Fruit fly (Drosophila melanogaster) whole organism, embryonic: ENCODE data around the gene CG33346.

Source experiments
- ATbp ChIP-seq: fragments of 200-800 bp; sonication (Bioruptor generic); optimal IDR thresholded peaks from 2 replicates; lab custom pipeline; 2017; ENCODE audit warnings: missing biosample characterization, mild to moderate bottlenecking, missing genetic modification characterization, missing genetic modification reagents
- Atf6 ChIP-seq: fragments of 200-800 bp; sonication (Bioruptor generic); IDR thresholded peaks from 2 replicates; pipeline ENCODE4 v1.3.6; 2022; ENCODE audit warnings: missing biosample characterization, missing genetic modification characterization
- Bgb ChIP-seq: fragments of 200-800 bp; sonication (Bioruptor generic); IDR thresholded peaks from 2 replicates; pipeline ENCODE4 v1.3.6; 2022; ENCODE audit warnings: missing biosample characterization, missing genetic modification characterization; ENCODE audit not compliant: partially characterized antibody
- CG10959 ChIP-seq: fragments of 200-800 bp; sonication (Bioruptor generic); IDR thresholded peaks from 2 replicates; pipeline ENCODE4 v1.3.6; 2022; ENCODE audit warnings: missing biosample characterization, missing genetic modification characterization
- CG11504 ChIP-seq: fragments of 200-800 bp; sonication (Bioruptor generic); optimal IDR thresholded peaks from 3 replicates; lab custom pipeline; 2019; ENCODE audit warnings: missing biosample characterization, mild to moderate bottlenecking, missing genetic modification characterization, moderate library complexity
- CG1233 ChIP-seq: fragments of 200-800 bp; sonication (Bioruptor generic); optimal IDR thresholded peaks from 4 replicates; lab custom pipeline; 2018; ENCODE audit warnings: missing biosample characterization, mild to moderate bottlenecking, missing genetic modification characterization
- CG12942 ChIP-seq: fragments of 200-800 bp; sonication (Bioruptor generic); optimal IDR thresholded peaks from 3 replicates; lab custom pipeline; 2016; ENCODE audit warnings: missing biosample characterization, missing genetic modification characterization
- CG13624 ChIP-seq: fragments of 200-800 bp; sonication (Bioruptor generic); optimal IDR thresholded peaks from 2 replicates; lab custom pipeline; 2016; ENCODE audit warnings: missing biosample characterization, missing genetic modification characterization
- CG16815 ChIP-seq: fragments of 200-800 bp; sonication (Bioruptor generic); optimal IDR thresholded peaks from 3 replicates; lab custom pipeline; 2017; ENCODE audit warnings: missing biosample characterization, mild to moderate bottlenecking, missing genetic modification characterization
- CG17361 ChIP-seq: fragments of 200-800 bp; sonication (Bioruptor generic); IDR thresholded peaks from 3 replicates; pipeline ENCODE4 v1.3.6; 2022; ENCODE audit warnings: missing biosample characterization, missing genetic modification characterization
- CG17385 ChIP-seq: fragments of 200-800 bp; sonication (Bioruptor generic); optimal IDR thresholded peaks from 3 replicates; lab custom pipeline; 2018; ENCODE audit warnings: missing biosample characterization, mild to moderate bottlenecking, missing genetic modification characterization
- CG17568 ChIP-seq: fragments of 200-800 bp; sonication (Bioruptor generic); optimal IDR thresholded peaks from 2 replicates; lab custom pipeline; 2018; ENCODE audit warnings: missing biosample characterization, mild to moderate bottlenecking, missing genetic modification characterization, moderate library complexity
- CG18476 ChIP-seq: fragments of 200-800 bp; sonication (Bioruptor generic); optimal IDR thresholded peaks from 2 replicates; lab custom pipeline; 2016; ENCODE audit warnings: missing biosample characterization, mild to moderate bottlenecking, missing genetic modification characterization
- CG31441 ChIP-seq: fragments of 200-800 bp; sonication (Bioruptor generic); IDR thresholded peaks from 2 replicates; pipeline ENCODE4 v1.3.6; 2022; ENCODE audit warnings: missing biosample characterization, missing genetic modification characterization
- CG3407 ChIP-seq: fragments of 200-800 bp; sonication (Bioruptor generic); optimal IDR thresholded peaks from 2 replicates; lab custom pipeline; 2018; ENCODE audit warnings: missing biosample characterization, mild to moderate bottlenecking, missing genetic modification characterization
- CG3847 ChIP-seq: fragments of 200-800 bp; sonication (Bioruptor generic); IDR thresholded peaks from 2 replicates; pipeline ENCODE4 v1.3.6; 2022; ENCODE audit warnings: missing biosample characterization, missing genetic modification characterization
- CG4730 ChIP-seq: fragments of 200-800 bp; sonication (Bioruptor generic); IDR thresholded peaks from 2 replicates; pipeline ENCODE4 v1.3.6; 2022; ENCODE audit warnings: missing biosample characterization, missing genetic modification characterization
- CG8765 ChIP-seq: fragments of 200-800 bp; sonication (Bioruptor generic); IDR thresholded peaks from 2 replicates; pipeline ENCODE4 v1.3.6; 2022; ENCODE audit warnings: missing biosample characterization, missing genetic modification characterization
- CG9932 ChIP-seq: fragments of 200-800 bp; sonication (Bioruptor generic); IDR thresholded peaks from 2 replicates; pipeline ENCODE4 v1.3.6; 2022; ENCODE audit warnings: missing biosample characterization, missing genetic modification characterization
- CTCF ChIP-seq: fragments of 200-800 bp; sonication (Bioruptor generic); optimal IDR thresholded peaks from 2 replicates; lab custom pipeline; 2017; ENCODE audit warnings: missing biosample characterization, mild to moderate bottlenecking, missing genetic modification characterization, moderate library complexity
- Ets65A ChIP-seq: fragments of 200-800 bp; sonication (Bioruptor generic); peaks from one replicate; lab custom pipeline; 2016; ENCODE audit warnings: missing biosample characterization, missing genetic modification characterization
- Gug ChIP-seq: fragments of 200-800 bp; sonication (Bioruptor generic); IDR thresholded peaks from 4 replicates; pipeline ENCODE4 v1.3.6; 2022; ENCODE audit warnings: missing biosample characterization, missing genetic modification characterization
- Hr39 ChIP-seq: fragments of >200 bp; optimal IDR thresholded peaks from 2 replicates; lab custom pipeline; 2017
- Jarid2 ChIP-seq: fragments of 200-800 bp; sonication (Bioruptor generic); optimal IDR thresholded peaks from 3 replicates; lab custom pipeline; 2017; ENCODE audit warnings: mild to moderate bottlenecking, missing biosample characterization, missing genetic modification reagents, missing genetic modification characterization
- Pdp1 ChIP-seq, 2 experiments: fragments of 200-800 bp; sonication (Bioruptor generic); optimal IDR thresholded peaks; 3 replicates each; lab custom pipeline; 2016; ENCODE audit warnings: missing biosample characterization in 2 of 2, missing genetic modification characterization in 2 of 2, mild to moderate bottlenecking in 1 of 2, moderate library complexity in 1 of 2
- Usf ChIP-seq: fragments of 200-800 bp; sonication (Bioruptor generic); optimal IDR thresholded peaks from 2 replicates; lab custom pipeline; 2017; ENCODE audit warnings: missing genotype, missing biosample characterization, missing genetic modification characterization
- Xrp1 ChIP-seq: fragments of 200-800 bp; sonication (Bioruptor generic); IDR thresholded peaks from 2 replicates; pipeline ENCODE4 v1.3.6; 2022; ENCODE audit warnings: missing biosample characterization, missing genetic modification characterization
- bsh ChIP-seq, 2 experiments: fragments of 200-800 bp; sonication (Bioruptor generic); optimal IDR thresholded peaks; 2 replicates each; lab custom pipeline; 2017 to 2018; ENCODE audit warnings: mild to moderate bottlenecking in 2 of 2, missing biosample characterization in 2 of 2, missing genetic modification characterization in 2 of 2, moderate library complexity in 1 of 2
- chif ChIP-seq, 2 experiments: fragments of 200-800 bp; sonication (Bioruptor generic); optimal IDR thresholded peaks; 3 replicates each; lab custom pipeline; 2016; ENCODE audit warnings: missing biosample characterization in 2 of 2, missing genetic modification characterization in 2 of 2
- corto ChIP-seq: fragments of 200-800 bp; sonication (Bioruptor generic); optimal IDR thresholded peaks from 2 replicates; lab custom pipeline; 2016; ENCODE audit warnings: missing biosample characterization, mild to moderate bottlenecking, missing genetic modification characterization, moderate library complexity
- da ChIP-seq: fragments of 200-800 bp; sonication (Bioruptor generic); optimal IDR thresholded peaks from 2 replicates; lab custom pipeline; 2016; ENCODE audit warnings: missing biosample characterization, missing genetic modification characterization
- danr ChIP-seq: fragments of 200-800 bp; sonication (Bioruptor generic); IDR thresholded peaks from 2 replicates; pipeline ENCODE4 v1.3.6; 2022; ENCODE audit warnings: missing biosample characterization, missing genetic modification characterization
- dimm ChIP-seq: fragments of 200-800 bp; sonication (Bioruptor generic); IDR thresholded peaks from 2 replicates; pipeline ENCODE4 v1.3.6; 2022; ENCODE audit warnings: missing biosample characterization, missing genetic modification characterization
- dm ChIP-seq: fragments of 200-800 bp; sonication (Bioruptor generic); optimal IDR thresholded peaks from 3 replicates; lab custom pipeline; 2016; ENCODE audit warnings: missing biosample characterization, missing genetic modification characterization
- dmrt11E ChIP-seq: fragments of 200-800 bp; sonication (Bioruptor generic); optimal IDR thresholded peaks from 3 replicates; lab custom pipeline; 2018; ENCODE audit warnings: missing biosample characterization, mild to moderate bottlenecking, missing genetic modification characterization, moderate library complexity
- dpn ChIP-seq, 2 experiments: fragments of 200-800 bp; sonication (Bioruptor generic); optimal IDR thresholded peaks; 3 replicates each; lab custom pipeline; 2016; ENCODE audit warnings: missing biosample characterization in 2 of 2, missing genetic modification characterization in 2 of 2
- grau ChIP-seq: fragments of 200-800 bp; optimal IDR thresholded peaks from 3 replicates; lab custom pipeline; 2019; ENCODE audit warnings: missing biosample characterization, mild to moderate bottlenecking, missing genetic modification characterization, moderate library complexity
- gsb ChIP-seq: fragments of 200-800 bp; sonication (Bioruptor generic); IDR thresholded peaks from 2 replicates; pipeline ENCODE4 v1.3.6; 2022; ENCODE audit warnings: missing biosample characterization, missing genetic modification characterization
- hb ChIP-seq: fragments of 200-800 bp; sonication (Bioruptor generic); IDR thresholded peaks from 3 replicates; pipeline ENCODE4 v1.3.6; 2022; ENCODE audit warnings: missing biosample characterization, missing genetic modification characterization; ENCODE audit not compliant: partially characterized antibody
- ken ChIP-seq: fragments of 200-800 bp; sonication (Bioruptor generic); IDR thresholded peaks from 3 replicates; pipeline ENCODE4 v1.3.6; 2022; ENCODE audit warnings: missing biosample characterization, missing genetic modification characterization
- mirr ChIP-seq: fragments of 200-800 bp; sonication (Bioruptor generic); optimal IDR thresholded peaks from 3 replicates; lab custom pipeline; 2018; ENCODE audit warnings: missing biosample characterization, mild to moderate bottlenecking, missing genetic modification characterization
- nmo ChIP-seq: fragments of 200-800 bp; sonication (Bioruptor generic); optimal IDR thresholded peaks from 2 replicates; lab custom pipeline; 2018; ENCODE audit warnings: missing biosample characterization, mild to moderate bottlenecking, missing genetic modification characterization, moderate library complexity
- pb ChIP-seq: fragments of 200-800 bp; sonication (Bioruptor generic); optimal IDR thresholded peaks from 3 replicates; lab custom pipeline; 2016; ENCODE audit warnings: missing biosample characterization, missing genetic modification characterization
- sens-2 ChIP-seq: fragments of 200-800 bp; sonication (Bioruptor generic); IDR thresholded peaks from 2 replicates; pipeline ENCODE4 v1.3.6; 2022; ENCODE audit warnings: missing biosample characterization, missing genetic modification characterization
- so ChIP-seq: fragments of 200-800 bp; sonication (Bioruptor generic); IDR thresholded peaks from 3 replicates; pipeline ENCODE4 v1.3.6; 2022; ENCODE audit warnings: missing biosample characterization, missing genetic modification characterization
- sr ChIP-seq: fragments of 200-800 bp; sonication (Bioruptor generic); IDR thresholded peaks from 3 replicates; pipeline ENCODE4 v1.3.6; 2022; ENCODE audit warnings: missing biosample characterization, missing genetic modification characterization
- stc ChIP-seq: fragments of 200-800 bp; sonication (Bioruptor generic); IDR thresholded peaks from 2 replicates; pipeline ENCODE4 v1.3.6; 2022; ENCODE audit warnings: missing biosample characterization, missing genetic modification characterization

CG33346 gene

dm6 chr3R:28623564-28623963 lies 45.5 kb upstream of the CG33346 start (continued):
- TF ChIP-seq CG18476 (GFP tag; lab: Kevin White, UChicago), result no peak
- TF ChIP-seq mirr, result no peak
- TF ChIP-seq chif (GFP tag; optimal IDR thresholded peaks at IDR 0.05; lab: Kevin White, UChicago), result peak in 1 of 2 experiments; percentile 29
- TF ChIP-seq Hr39 (lab: Kevin White, UChicago), result no peak
- peak; percentile 33 for TF ChIP-seq grau (tag; lab: Kevin White, UChicago)
- no peak for TF ChIP-seq pb
- no peak for TF ChIP-seq dpn (GFP tag; optimal IDR thresholded peaks at IDR 0.05; lab: Kevin White, UChicago)
- TF ChIP-seq CG1233, result no peak
- TF ChIP-seq ATbp (GFP tag; lab: Kevin White, UChicago), result no peak
- no peak for TF ChIP-seq Gug (GFP tag; lab: Robert Waterston, UW)
- peak; percentile 2 for TF ChIP-seq CG17385 (GFP tag; lab: Kevin White, UChicago)

- no peak for TF ChIP-seq Usf (GFP tag; lab: Kevin White, UChicago)
- TF ChIP-seq sr (GFP tag; lab: Robert Waterston, UW), result peak; percentile 92
Observed at dm6 chr3R:28627267-28627666, 41.8 kb upstream of the CG33346 start.

- TF ChIP-seq CG17361, result 0 out of 3 replicates have a peak, but pooled peaks have one; percentile 61
- TF ChIP-seq Pdp1 (GFP tag; optimal IDR thresholded peaks at IDR 0.05; lab: Kevin White, UChicago), result peak in 1 of 2 experiments; percentile 8
- no peak for TF ChIP-seq ken
- TF ChIP-seq ATbp (GFP tag; lab: Kevin White, UChicago), result peak; percentile 5
- TF ChIP-seq CG8765 (GFP tag; lab: Robert Waterston, UW), result no peak
- no peak for TF ChIP-seq da (GFP tag; lab: Kevin White, UChicago)
- no peak for TF ChIP-seq CG31441 (GFP tag; lab: Robert Waterston, UW)
- TF ChIP-seq Ets65A, result peak; percentile 45
- TF ChIP-seq so, result no peak
- TF ChIP-seq hb (GFP tag; lab: Robert Waterston, UW), result no peak
- TF ChIP-seq, all 482 proteins: peak for 4
Observed at dm6 chr3R:28628696-28629095, 40.3 kb upstream of the CG33346 start.

dm6 chr3R:28629186-28629979 lies 39.6 kb upstream of the CG33346 start:
- TF ChIP-seq CG3847 (GFP tag; lab: Robert Waterston, UW), result no peak
- no peak for TF ChIP-seq Jarid2 (GFP tag; lab: Kevin White, UChicago)
- no peak for TF ChIP-seq CG10959 (GFP tag; lab: Robert Waterston, UW)
- TF ChIP-seq corto (GFP tag; lab: Kevin White, UChicago), result no peak
- no peak for TF ChIP-seq stc
- TF ChIP-seq dmrt11E, result no peak
- TF ChIP-seq danr (GFP tag; lab: Robert Waterston, UW), result no peak
- TF ChIP-seq CG11504 (tag; lab: Kevin White, UChicago), result peak; percentile 51
- TF ChIP-seq CG16815 (GFP tag; lab: Kevin White, UChicago), result no peak
- no peak for TF ChIP-seq Bgb (GFP tag; lab: Robert Waterston, UW)
- TF ChIP-seq CG9932 (GFP tag; lab: Robert Waterston, UW), result no peak
- no peak for TF ChIP-seq CG12942
- peak; percentile 39 for TF ChIP-seq nmo (GFP tag; lab: Kevin White, UChicago)
- peak in 1 of 2 experiments; percentile 22 for TF ChIP-seq bsh (GFP tag; optimal IDR thresholded peaks at IDR 0.05; lab: Kevin White, UChicago)
- TF ChIP-seq CG1233, result no peak
- no peak for TF ChIP-seq sens-2
- TF ChIP-seq CG13624, result no peak
- no peak for TF ChIP-seq CG3407 (GFP tag; lab: Kevin White, UChicago)
- no peak for TF ChIP-seq dimm (GFP tag; lab: Robert Waterston, UW)
- TF ChIP-seq CTCF (GFP tag; lab: Kevin White, UChicago), result no peak
- TF ChIP-seq dm (GFP tag; lab: Kevin White, UChicago), result no peak
- no peak for TF ChIP-seq Atf6 (GFP tag; lab: Robert Waterston, UW)
- no peak for TF ChIP-seq Xrp1 (GFP tag; lab: Robert Waterston, UW)
- no peak for TF ChIP-seq CG4730
- no peak for TF ChIP-seq gsb
- no peak for TF ChIP-seq CG17568 (GFP tag; lab: Kevin White, UChicago)
